Fruit fly (Drosophila melanogaster) whole organism, adult: ENCODE data around the gene CG12177.

Source experiments
- CG14711 ChIP-seq: fragments of 200-800 bp; sonication (Bioruptor generic); optimal IDR thresholded peaks from 2 replicates; lab custom pipeline; 2018; ENCODE audit warnings: missing biosample characterization, mild to moderate bottlenecking, missing genetic modification characterization, moderate library complexity
- CG1620 ChIP-seq: fragments of 200-800 bp; sonication (Bioruptor generic); optimal IDR thresholded peaks from 2 replicates; lab custom pipeline; 2016; ENCODE audit warnings: missing biosample characterization, missing genetic modification characterization
- CG33017 ChIP-seq: fragments of 200-800 bp; sonication (Bioruptor generic); optimal IDR thresholded peaks from 2 replicates; lab custom pipeline; 2018; ENCODE audit warnings: missing biosample characterization, mild to moderate bottlenecking, missing genetic modification characterization, moderate library complexity
- CG7045 ChIP-seq: fragments of 200-800 bp; sonication (Bioruptor generic); optimal IDR thresholded peaks from 2 replicates; lab custom pipeline; 2017; ENCODE audit warnings: missing biosample characterization, mild to moderate bottlenecking, missing genetic modification characterization
- Clk ChIP-seq: fragments of 200-800 bp; sonication (Bioruptor generic); optimal IDR thresholded peaks from 2 replicates; lab custom pipeline; 2017; ENCODE audit warnings: missing biosample characterization, missing genetic modification characterization
- Crg-1 ChIP-seq: fragments of 200-800 bp; sonication (Bioruptor generic); optimal IDR thresholded peaks from 2 replicates; lab custom pipeline; 2016; ENCODE audit warnings: missing biosample characterization, missing genetic modification characterization
- Mnt ChIP-seq: fragments of 200-800 bp; sonication (Bioruptor generic); optimal IDR thresholded peaks from 2 replicates; lab custom pipeline; 2016; ENCODE audit warnings: missing biosample characterization, mild to moderate bottlenecking, missing genetic modification characterization
- ovo ChIP-seq: fragments of 200-800 bp; sonication (Bioruptor generic); optimal IDR thresholded peaks from 2 replicates; lab custom pipeline; 2016; ENCODE audit warnings: missing biosample characterization, missing genetic modification characterization
- pad ChIP-seq: fragments of 200-800 bp; sonication (Bioruptor generic); optimal IDR thresholded peaks from 3 replicates; lab custom pipeline; 2017; ENCODE audit warnings: missing biosample characterization, missing genetic modification characterization, mild to moderate bottlenecking, moderate library complexity, missing genetic modification reagents
- tj ChIP-seq: fragments of 200-800 bp; sonication (Bioruptor generic); optimal IDR thresholded peaks from 3 replicates; lab custom pipeline; 2017; ENCODE audit warnings: missing biosample characterization, mild to moderate bottlenecking, missing genetic modification characterization, moderate library complexity
- toe ChIP-seq: fragments of 200-800 bp; sonication (Bioruptor generic); optimal IDR thresholded peaks from 2 replicates; lab custom pipeline; 2016; ENCODE audit warnings: missing biosample characterization, missing genetic modification characterization

- TF ChIP-seq Mnt (GFP tag; lab: Kevin White, UChicago) = no peak
- TF ChIP-seq toe = no peak
- no peak for TF ChIP-seq ovo (GFP tag; lab: Kevin White, UChicago)
- no peak for TF ChIP-seq tj
- no peak for TF ChIP-seq pad
- TF ChIP-seq CG1620 (GFP tag; lab: Kevin White, UChicago) = no peak
- TF ChIP-seq Crg-1 (GFP tag; lab: Kevin White, UChicago) = no peak
- TF ChIP-seq Clk (GFP tag; lab: Kevin White, UChicago) = no peak
- no peak for TF ChIP-seq CG14711 (tag; lab: Kevin White, UChicago)
- no peak for TF ChIP-seq CG33017 (tag; lab: Kevin White, UChicago)
- TF ChIP-seq CG7045 (GFP tag; lab: Kevin White, UChicago) = no peak
Measured at dm6 chrX:13643961-13644360, 36.3 kb downstream of the CG12177 start.
